Worm (Caenorhabditis elegans): ENCODE measurements around the gene B0563.18.

- no peak for TF ChIP-seq ceh-8 (GFP tag; optimal IDR thresholded peaks at IDR 0.05)
- TF ChIP-seq fos-1 (tag; optimal IDR thresholded peaks at IDR 0.05): no peak
- TF ChIP-seq nhr-11 (tag; optimal IDR thresholded peaks at IDR 0.05): no peak
- TF ChIP-seq nhr-76 (tag; optimal IDR thresholded peaks at IDR 0.05): no peak
- no peak for TF ChIP-seq ces-1 (GFP tag; optimal IDR thresholded peaks at IDR 0.05)
Measured at ce11 chrX:9208933-9209332, 36.6 kb downstream of the B0563.18 start.

Data from whole organism, L1 larva.